Fruit fly (Drosophila melanogaster): Measurements from ENCODE around the gene CG43182.

The CG43182 gene

dm6 chrX:364006-364405, 11.1 kb downstream of the CG43182 start:
- TF ChIP-seq Asciz (GFP tag; optimal IDR thresholded peaks at IDR 0.05) (no peak), crp (GFP tag; optimal IDR thresholded peaks at IDR 0.05) (no peak), CG9797 (GFP tag; optimal IDR thresholded peaks at IDR 0.05) (no peak), TFAM (GFP tag; optimal IDR thresholded peaks at IDR 0.05) (no peak), CG10321 (GFP tag; IDR thresholded peaks at IDR 0.05) (no peak), CG30431 (GFP tag; optimal IDR thresholded peaks at IDR 0.05) (no peak), cas (GFP tag; IDR thresholded peaks at IDR 0.05) (no peak), CG18262 (tag; optimal IDR thresholded peaks at IDR 0.05) (peak; percentile 12), Rfx (GFP tag; IDR thresholded peaks at IDR 0.05) (no peak), CG12299 (tag; optimal IDR thresholded peaks at IDR 0.05) (no peak), ind (GFP tag; optimal IDR thresholded peaks at IDR 0.05) (no peak), CG33557 (GFP tag; optimal IDR thresholded peaks at IDR 0.05) (no peak), tna (GFP tag; IDR thresholded peaks at IDR 0.05; ENCODE audit: partially characterized antibody) (no peak), Ravus (GFP tag; IDR thresholded peaks at IDR 0.05) (no peak), MTF-1 (GFP tag; optimal IDR thresholded peaks at IDR 0.05; ENCODE audit: borderline replicate concordance) (no peak), sob (GFP tag; IDR thresholded peaks at IDR 0.05) (no peak), CG9437 (GFP tag; optimal IDR thresholded peaks at IDR 0.05) (no peak), Drgx (GFP tag; IDR thresholded peaks at IDR 0.05) (no peak), CG2712 (tag; optimal IDR thresholded peaks at IDR 0.05) (peak; percentile 11), gem (tag; optimal IDR thresholded peaks at IDR 0.05) (peak; percentile 8), CG6813 (GFP tag; optimal IDR thresholded peaks at IDR 0.05) (no peak), CoRest (tag; optimal IDR thresholded peaks at IDR 0.05) (no peak), D19A (tag; optimal IDR thresholded peaks at IDR 0.05) (peak; percentile 65), CG8089 (GFP tag; optimal IDR thresholded peaks at IDR 0.05) (no peak)

dm6 chrX:366854-367253, 14.0 kb downstream of the CG43182 start:
- no peak for TF ChIP-seq Sin3A (optimal IDR thresholded peaks at IDR 0.05)
- peak in 1 of 2 experiments; percentile 19 for TF ChIP-seq bsh (GFP tag; optimal IDR thresholded peaks at IDR 0.05)

DNA sequence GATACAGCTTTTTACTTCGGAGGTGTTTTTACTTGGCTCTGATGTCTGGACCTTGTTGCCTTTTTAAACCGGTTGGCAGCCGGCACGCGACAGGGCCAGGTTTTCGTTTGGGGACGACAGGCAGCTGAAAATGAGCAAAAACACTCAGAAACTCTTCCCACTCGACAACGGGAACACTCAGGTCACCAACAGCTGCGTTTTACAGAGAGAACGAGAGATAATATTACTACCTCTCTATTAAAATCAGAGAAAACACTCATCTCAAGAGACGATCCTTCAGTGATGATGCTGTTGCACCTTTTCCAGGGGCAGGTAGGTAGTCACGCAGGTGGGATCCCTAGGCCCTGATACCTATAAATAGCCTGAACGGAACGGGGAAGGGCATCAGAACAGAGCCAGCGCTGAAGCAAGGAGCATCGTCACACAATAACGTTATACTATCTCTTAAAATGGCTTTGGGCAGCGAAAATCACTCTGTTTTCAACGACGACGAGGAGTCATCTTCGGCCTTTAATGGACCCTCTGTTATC, 16.8 kb downstream of the CG43182 start, which contains the start of gene ac:
Gene ac, plus strand, starts transcription at position 387 of the 530 bp plus-strand sequence.
- no peak for TF ChIP-seq Chrac-16 (GFP tag; optimal IDR thresholded peaks at IDR 0.05)
- no peak for TF ChIP-seq Spps (tag; optimal IDR thresholded peaks at IDR 0.05)
- TF ChIP-seq z (GFP tag; IDR thresholded peaks at IDR 0.05): peak; percentile 90
- TF ChIP-seq Doc3 (GFP tag; IDR thresholded peaks at IDR 0.05; ENCODE audit: partially characterized antibody): no peak
- TF ChIP-seq CG2199 (GFP tag; IDR thresholded peaks at IDR 0.05): 0 out of 3 replicates have a peak, but pooled peaks have one; percentile 27
- no peak for TF ChIP-seq CG9876 (GFP tag; optimal IDR thresholded peaks at IDR 0.05)
- no peak for TF ChIP-seq Rfx (GFP tag; IDR thresholded peaks at IDR 0.05)
- TF ChIP-seq ac (GFP tag; optimal IDR thresholded peaks at IDR 0.05): peak; percentile 98
- TF ChIP-seq CG17829 (tag; optimal IDR thresholded peaks at IDR 0.05): no peak
- TF ChIP-seq Sin3A (optimal IDR thresholded peaks at IDR 0.05): no peak
- TF ChIP-seq CG15479 (GFP tag; optimal IDR thresholded peaks at IDR 0.05): peak; percentile 52
- no peak for TF ChIP-seq CrebB (tag; optimal IDR thresholded peaks at IDR 0.05)
- TF ChIP-seq hkb (optimal IDR thresholded peaks at IDR 0.05): no peak
- TF ChIP-seq hkb (GFP tag; IDR thresholded peaks at IDR 0.05): no peak
- no peak for TF ChIP-seq Mes4 (GFP tag; optimal IDR thresholded peaks at IDR 0.05)
- TF ChIP-seq NFAT (GFP tag; IDR thresholded peaks at IDR 0.05): no peak
- TF ChIP-seq Trl (optimal IDR thresholded peaks at IDR 0.05): peak in 1 of 2 experiments; percentile 15
- TF ChIP-seq Trl (GFP tag; optimal IDR thresholded peaks at IDR 0.05): no peak
- peak; percentile 14 for TF ChIP-seq zen (tag; optimal IDR thresholded peaks at IDR 0.05)
- no peak for TF ChIP-seq dimm (GFP tag; IDR thresholded peaks at IDR 0.05)
